Worm (Caenorhabditis elegans): ENCODE results near the gene C26F1.1.

- TF ChIP-seq him-1 (tag; optimal IDR thresholded peaks at IDR 0.05): no peak
- TF ChIP-seq W03F9.2 (tag; optimal IDR thresholded peaks at IDR 0.05): no peak
- TF ChIP-seq dao-5 (tag; optimal IDR thresholded peaks at IDR 0.05): no peak
Measured at ce11 chrV:7781511-7781910, 3.7 kb upstream of the C26F1.1 start, which contains the start of gene cyp-32A1.
